Worm (Caenorhabditis elegans) whole organism, L1 larva: Measurements from ENCODE around the gene C06B8.7.

Experiments
- dpl-1 ChIP-seq, 3 experiments: fragments of 150-350 bp in 2 of 3; sonication (generic microtip) in 1 of 3; optimal IDR thresholded peaks; 2 replicates each; lab custom pipeline; 2014 to 2017; ENCODE audit warnings: missing biosample characterization in 3 of 3, missing genetic modification characterization in 3 of 3, missing genetic modification reagents in 3 of 3
- dsc-1 ChIP-seq: sonication (generic microtip); optimal IDR thresholded peaks from 2 replicates; lab custom pipeline; 2016; ENCODE audit warnings: mild to moderate bottlenecking, missing genetic modification characterization, missing compliant biosample characterization
- egl-13 ChIP-seq: sonication (generic microtip); optimal IDR thresholded peaks from 2 replicates; lab custom pipeline; 2016; ENCODE audit warnings: missing genotype, missing genetic modification reagents, missing genetic modification characterization, missing compliant biosample characterization
- fos-1 ChIP-seq: fragments of 150-350 bp; optimal IDR thresholded peaks from 2 replicates; lab custom pipeline; 2014; ENCODE audit warnings: missing biosample characterization, missing genetic modification characterization
- hlh-4 ChIP-seq: sonication (generic microtip); optimal IDR thresholded peaks from 2 replicates; lab custom pipeline; 2016; ENCODE audit warnings: mild to moderate bottlenecking, missing genetic modification characterization, missing compliant biosample characterization
- lin-14 ChIP-seq: fragments of 200-800 bp; sonication (Bioruptor generic); optimal IDR thresholded peaks from 2 replicates; lab custom pipeline; 2018; ENCODE audit warnings: mild to moderate bottlenecking, missing genetic modification characterization, moderate library complexity, missing compliant biosample characterization
- nhr-19 ChIP-seq: fragments of 200-800 bp; sonication (Bioruptor generic); conservative IDR thresholded peaks from 2 replicates; pipeline ENCODE4 v1.3.6; 2022; ENCODE audit warnings: missing genetic modification characterization, missing compliant biosample characterization
- nhr-237 ChIP-seq: fragments of 150-350 bp; optimal IDR thresholded peaks from 2 replicates; lab custom pipeline; 2014; ENCODE audit warnings: missing biosample characterization, missing genetic modification characterization
- zag-1 ChIP-seq: fragments of 150-350 bp; optimal IDR thresholded peaks from 2 replicates; lab custom pipeline; 2014; ENCODE audit warnings: missing biosample characterization, missing genetic modification characterization

ce11 chrV:15493680-15494079, 4.9 kb upstream of the C06B8.7 start, which contains the start of gene srh-218:
- no peak for TF ChIP-seq lin-14 (GFP tag; lab: Kevin White, UChicago)
- no peak for TF ChIP-seq dpl-1 (GFP tag; optimal IDR thresholded peaks at IDR 0.05; lab: Kevin White, UChicago)
- TF ChIP-seq zag-1 = no peak
- TF ChIP-seq dsc-1 = no peak
- no peak for TF ChIP-seq nhr-19 (GFP tag; lab: Robert Waterston, UW)
- no peak for TF ChIP-seq nhr-237 (tag; lab: Kevin White, UChicago)
- TF ChIP-seq fos-1 (tag; lab: Kevin White, UChicago) = no peak
- no peak for TF ChIP-seq hlh-4 (tag; lab: Kevin White, UChicago)
- no peak for TF ChIP-seq egl-13 (tag; lab: Kevin White, UChicago)
